Fruit fly (Drosophila melanogaster): ENCODE measurements around the gene Raf.

- TF ChIP-seq CG8478 (optimal IDR thresholded peaks at IDR 0.05) = no peak
- TF ChIP-seq CTCF (optimal IDR thresholded peaks at IDR 0.05) = peak; percentile 89 to 93
Measured at dm6 chrX:2387579-2388362, 92.5 kb downstream of the Raf start, which contains the start of gene PsGEF.

Data from S2 (cell line).